Fruit fly (Drosophila melanogaster) whole organism: ENCODE measurements around the gene Ets21C.

Experiments
- CG8478 ChIP-seq: fragments of >200 bp; optimal IDR thresholded peaks from 2 replicates; lab custom pipeline; 2018; ENCODE audit warnings: inconsistent platforms
- Dll ChIP-seq: fragments of >200 bp; optimal IDR thresholded peaks from 2 replicates; lab custom pipeline; 2017
- EcR ChIP-seq, 2 experiments: fragments of >200 bp; optimal IDR thresholded peaks; 2 replicates each; lab custom pipeline; 2017; ENCODE audit warnings: missing biosample characterization in 2 of 2, missing genetic modification characterization in 2 of 2, missing genetic modification reagents in 2 of 2
- pan ChIP-seq: fragments of >200 bp; optimal IDR thresholded peaks from 2 replicates; lab custom pipeline; 2017
- psq ChIP-seq: fragments of >200 bp; optimal IDR thresholded peaks from 2 replicates; lab custom pipeline; 2017
- usp ChIP-seq: fragments of >200 bp; optimal IDR thresholded peaks from 2 replicates; lab custom pipeline; 2017; ENCODE audit warnings: missing biosample characterization, missing genetic modification characterization, mixed read lengths

The Ets21C gene

DNA sequence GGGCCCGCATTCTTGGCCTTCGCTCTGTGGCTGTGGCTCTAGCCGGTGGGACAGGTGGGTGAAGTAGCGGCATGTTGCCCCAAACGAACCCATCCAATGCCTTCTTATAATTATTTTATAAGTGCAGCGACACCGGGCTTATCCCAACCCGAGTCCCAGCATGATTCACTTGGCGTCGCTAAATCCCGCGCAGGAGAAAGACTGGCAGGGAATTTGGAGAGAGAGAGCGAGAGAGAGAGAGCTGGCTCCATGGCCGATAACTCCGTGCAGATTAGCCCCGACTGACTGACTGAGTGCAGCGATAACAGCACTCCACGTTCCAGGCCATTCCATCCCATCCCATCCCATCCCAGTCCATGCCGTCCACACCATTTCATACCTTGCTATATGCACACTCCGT lies 51.1 kb downstream of the Ets21C start:
- TF ChIP-seq EcR (GFP tag; optimal IDR thresholded peaks at IDR 0.05; lab: Kevin White, UChicago): no peak
- TF ChIP-seq CG8478 (lab: Kevin White, UChicago): no peak
- TF ChIP-seq Dll: no peak
- TF ChIP-seq pan (lab: Kevin White, UChicago): no peak
- TF ChIP-seq psq (lab: Kevin White, UChicago): no peak
- no peak for TF ChIP-seq usp (GFP tag; lab: Kevin White, UChicago)

DNA sequence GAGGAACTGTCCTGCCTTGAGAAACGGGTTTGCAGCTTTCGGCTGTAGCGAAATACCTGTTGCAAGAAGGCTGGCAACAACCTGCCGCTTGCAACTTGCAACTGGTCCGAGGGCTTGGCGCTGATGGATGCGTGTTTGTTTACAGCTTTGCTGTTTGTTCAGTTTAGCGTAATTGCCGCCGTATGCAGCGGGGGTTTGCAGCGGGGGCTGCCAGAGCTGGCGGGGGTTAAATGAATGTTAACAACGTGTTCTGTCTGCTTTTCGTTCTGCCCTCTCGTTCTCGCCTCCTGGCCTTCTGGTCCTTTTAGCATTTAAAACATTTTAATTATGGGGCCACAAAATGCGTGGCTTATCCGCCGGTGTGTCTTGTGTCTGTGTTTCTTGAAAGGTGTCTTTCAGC lies 52.8 kb downstream of the Ets21C start:
- TF ChIP-seq pan (lab: Kevin White, UChicago) (no peak), Dll (peak; percentile 49)

dm6 chr2L:498474-498821 lies 54.3 kb downstream of the Ets21C start:
- no peak for TF ChIP-seq Dll
- no peak for TF ChIP-seq CG8478 (lab: Kevin White, UChicago)
- TF ChIP-seq usp (GFP tag; lab: Kevin White, UChicago): no peak
- no peak for TF ChIP-seq EcR (GFP tag; optimal IDR thresholded peaks at IDR 0.05; lab: Kevin White, UChicago)
- TF ChIP-seq psq (lab: Kevin White, UChicago): no peak
- no peak for TF ChIP-seq pan (lab: Kevin White, UChicago)

DNA sequence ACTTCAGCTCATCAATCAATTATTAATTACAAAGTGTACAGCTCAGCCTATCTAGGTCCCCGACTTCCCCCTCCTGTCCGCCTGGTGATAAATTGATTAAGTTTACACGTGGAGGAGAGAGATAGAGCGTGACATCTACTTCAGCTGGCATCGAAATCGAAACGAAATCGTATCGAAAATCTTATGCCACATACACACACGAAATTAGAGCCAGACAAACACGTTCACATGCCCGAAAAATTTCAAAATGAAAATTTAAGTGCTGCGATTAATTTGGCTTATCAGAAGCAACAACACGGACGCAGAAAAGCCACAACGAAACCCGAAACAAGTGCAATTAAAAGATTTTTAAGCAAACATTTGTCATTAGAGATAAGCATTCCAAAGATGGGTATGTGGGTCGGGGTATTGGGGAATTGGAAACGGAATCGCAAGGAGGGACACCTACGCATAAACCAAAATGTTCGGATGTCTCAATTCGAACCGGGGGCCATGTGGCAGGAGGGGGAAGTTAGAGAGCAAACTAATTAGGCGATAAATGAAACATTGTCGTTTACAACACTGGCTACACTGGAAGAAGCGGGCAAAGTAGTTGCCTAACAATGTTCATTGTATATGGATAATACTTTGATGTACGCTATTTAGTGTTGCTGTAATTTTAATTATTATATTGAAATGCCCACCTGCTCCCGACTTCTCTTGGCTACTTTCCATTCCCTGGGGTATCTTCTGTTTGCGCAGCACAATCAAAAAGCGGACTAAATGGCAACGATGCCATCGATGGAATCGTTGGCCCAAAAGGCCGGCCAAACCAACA lies 54.9 kb downstream of the Ets21C start:
- TF ChIP-seq usp (GFP tag; lab: Kevin White, UChicago) (no peak), pan (lab: Kevin White, UChicago) (no peak), CG8478 (lab: Kevin White, UChicago) (no peak), psq (lab: Kevin White, UChicago) (no peak), EcR (GFP tag; optimal IDR thresholded peaks at IDR 0.05; lab: Kevin White, UChicago) (no peak), Dll (no peak)

DNA sequence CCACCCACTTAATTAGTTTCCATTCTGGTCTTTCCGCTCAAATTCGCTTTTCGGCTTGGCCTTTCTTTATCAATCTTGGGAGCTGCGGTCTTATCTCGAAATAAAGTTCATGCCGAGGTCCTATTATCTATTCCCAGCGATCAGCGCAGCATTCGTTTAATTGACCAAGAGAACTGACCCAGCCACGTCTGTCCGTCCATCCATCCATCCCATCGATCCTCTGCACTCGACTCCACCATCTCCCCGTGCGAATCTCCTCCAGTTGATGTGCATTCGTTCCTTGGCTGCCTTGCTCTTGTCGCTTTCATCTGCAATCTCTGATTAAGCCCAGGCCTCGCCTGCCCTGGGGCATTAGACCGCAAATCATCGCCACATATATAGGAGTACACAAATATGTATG lies 55.9 kb downstream of the Ets21C start:
- TF ChIP-seq Dll: no peak
- TF ChIP-seq psq (lab: Kevin White, UChicago): no peak
- no peak for TF ChIP-seq EcR (GFP tag; optimal IDR thresholded peaks at IDR 0.05; lab: Kevin White, UChicago)
- TF ChIP-seq CG8478 (lab: Kevin White, UChicago): no peak
- TF ChIP-seq usp (GFP tag; lab: Kevin White, UChicago): no peak
- no peak for TF ChIP-seq pan (lab: Kevin White, UChicago)

- TF ChIP-seq psq (lab: Kevin White, UChicago): no peak
- no peak for TF ChIP-seq pan (lab: Kevin White, UChicago)
- TF ChIP-seq usp (GFP tag; lab: Kevin White, UChicago): no peak
- no peak for TF ChIP-seq EcR (GFP tag; optimal IDR thresholded peaks at IDR 0.05; lab: Kevin White, UChicago)
- no peak for TF ChIP-seq CG8478 (lab: Kevin White, UChicago)
- TF ChIP-seq Dll: no peak
Measured at dm6 chr2L:496436-496835, 56.3 kb downstream of the Ets21C start.

DNA sequence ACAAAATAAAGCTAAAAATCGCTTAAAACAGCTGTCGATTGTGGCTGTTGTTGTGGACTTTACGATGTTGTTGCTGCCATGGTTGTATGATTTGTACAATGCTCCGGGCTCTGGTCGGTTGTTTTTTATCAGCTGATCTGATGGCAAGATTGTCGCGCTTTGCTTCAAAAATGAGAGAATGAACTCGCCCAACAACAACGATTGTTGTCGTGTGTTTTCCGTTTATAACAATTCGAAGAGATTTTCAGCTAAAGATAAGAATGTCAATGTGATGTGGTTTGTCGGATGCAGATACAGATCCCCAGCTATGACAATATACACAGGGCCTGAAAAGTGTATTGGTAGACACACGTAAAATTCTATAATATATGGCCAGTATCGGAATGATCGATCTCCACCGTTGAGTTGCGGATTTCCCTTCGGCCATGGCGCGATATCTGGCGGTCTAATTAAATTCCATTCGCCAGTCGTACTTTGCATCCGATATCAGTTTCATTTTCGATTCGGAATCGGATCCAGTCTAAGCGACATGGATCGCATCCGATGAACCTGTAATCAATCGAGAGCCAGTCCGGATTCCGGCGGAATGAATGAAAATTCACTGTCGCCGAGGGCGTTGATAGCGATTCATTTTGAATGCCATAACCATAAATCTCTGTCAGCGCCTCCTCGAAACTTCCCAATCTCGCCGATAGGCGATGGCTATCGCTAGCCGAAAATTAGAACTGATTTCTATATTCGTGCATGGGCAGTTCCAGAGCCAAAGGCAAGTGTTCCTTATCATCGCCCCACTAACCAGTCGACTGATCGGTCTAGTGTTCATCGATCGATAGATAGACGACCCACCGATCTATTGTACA lies 57.1 kb downstream of the Ets21C start:
- TF ChIP-seq EcR (GFP tag; optimal IDR thresholded peaks at IDR 0.05; lab: Kevin White, UChicago): no peak
- TF ChIP-seq psq (lab: Kevin White, UChicago): no peak
- TF ChIP-seq Dll: no peak
- TF ChIP-seq usp (GFP tag; lab: Kevin White, UChicago): no peak
- TF ChIP-seq CG8478 (lab: Kevin White, UChicago): no peak
- TF ChIP-seq pan (lab: Kevin White, UChicago): no peak
